Worm (Caenorhabditis elegans) whole organism, late embryonic: ENCODE measurements around the gene lgc-57.

Experiments used
- ceh-9 ChIP-seq: sonication (generic microtip); optimal IDR thresholded peaks from 2 replicates; lab custom pipeline; 2016; ENCODE audit warnings: mild to moderate bottlenecking, missing genetic modification characterization, inconsistent platforms, missing compliant biosample characterization
- fax-1 ChIP-seq: sonication (generic microtip); optimal IDR thresholded peaks from 2 replicates; lab custom pipeline; 2016; ENCODE audit warnings: missing genotype, missing genetic modification characterization, missing compliant biosample characterization
- nhr-11 ChIP-seq: fragments of 150-350 bp; optimal IDR thresholded peaks from 2 replicates; lab custom pipeline; 2014; ENCODE audit warnings: missing biosample characterization, missing genetic modification characterization
- nhr-232 ChIP-seq: sonication (generic microtip); optimal IDR thresholded peaks from 2 replicates; lab custom pipeline; 2016; ENCODE audit warnings: missing genetic modification characterization, missing compliant biosample characterization
- pqm-1 ChIP-seq: sonication (generic microtip); optimal IDR thresholded peaks from 2 replicates; lab custom pipeline; 2016; ENCODE audit warnings: missing genetic modification characterization, missing compliant biosample characterization

ce11 chrII:10717124-10717523 lies 22.3 kb downstream of the lgc-57 start, which contains the start of gene C09G5.13:
- TF ChIP-seq fax-1 (tag; lab: Kevin White, UChicago) (no peak), nhr-232 (no peak), pqm-1 (no peak), ceh-9 (tag; lab: Kevin White, UChicago) (no peak), nhr-11 (tag; lab: Kevin White, UChicago) (no peak)
